Fruit fly (Drosophila melanogaster) whole organism, prepupa: ENCODE results near the gene mRpL27.
A peak's percentile ranks its signal among the peaks of the same experiment; 100 is the strongest.

Experiments
- Blimp-1 ChIP-seq: fragments of 200-800 bp; sonication (Bioruptor generic); optimal IDR thresholded peaks from 3 replicates; lab custom pipeline; 2017; ENCODE audit warnings: missing biosample characterization, missing genetic modification characterization, mild to moderate bottlenecking, moderate library complexity, missing genetic modification reagents
- CG10631 ChIP-seq: fragments of 200-800 bp; sonication (Bioruptor generic); optimal IDR thresholded peaks from 2 replicates; lab custom pipeline; 2016; ENCODE audit warnings: missing biosample characterization, missing genetic modification characterization
- CG10669 ChIP-seq: fragments of 200-800 bp; sonication (Bioruptor generic); optimal IDR thresholded peaks from 3 replicates; lab custom pipeline; 2018; ENCODE audit warnings: missing biosample characterization, mild to moderate bottlenecking, missing genetic modification characterization, moderate library complexity
- CG11294 ChIP-seq: fragments of 200-800 bp; sonication (Bioruptor generic); IDR thresholded peaks from 2 replicates; pipeline ENCODE4 v1.3.6; 2022; ENCODE audit warnings: missing biosample characterization, missing genetic modification characterization
- CG11762 ChIP-seq: fragments of 200-800 bp; sonication (Bioruptor generic); optimal IDR thresholded peaks from 3 replicates; lab custom pipeline; 2016; ENCODE audit warnings: missing biosample characterization, missing genetic modification characterization; ENCODE audit not compliant: insufficient read depth
- CG15336 ChIP-seq: fragments of 200-800 bp; sonication (Bioruptor generic); IDR thresholded peaks from 2 replicates; pipeline ENCODE4 v1.3.6; 2022; ENCODE audit warnings: missing biosample characterization, missing genetic modification characterization
- CG1621 ChIP-seq: fragments of 200-800 bp; sonication (Bioruptor generic); optimal IDR thresholded peaks from 3 replicates; lab custom pipeline; 2018; ENCODE audit warnings: missing biosample characterization, mild to moderate bottlenecking, missing genetic modification characterization
- CG16779 ChIP-seq: fragments of 200-800 bp; sonication (Bioruptor generic); optimal IDR thresholded peaks from 3 replicates; lab custom pipeline; 2017; ENCODE audit warnings: missing biosample characterization, mild to moderate bottlenecking, missing genetic modification characterization
- CG3032 ChIP-seq: fragments of 200-800 bp; optimal IDR thresholded peaks from 2 replicates; lab custom pipeline; 2019; ENCODE audit warnings: missing biosample characterization, mild to moderate bottlenecking, missing genetic modification characterization, moderate library complexity
- CG32006 ChIP-seq: fragments of 200-800 bp; sonication (Bioruptor generic); optimal IDR thresholded peaks from 3 replicates; lab custom pipeline; 2017; ENCODE audit warnings: missing biosample characterization, mild to moderate bottlenecking, missing genetic modification characterization
- CG34406 ChIP-seq: fragments of 200-800 bp; sonication (Bioruptor generic); optimal IDR thresholded peaks from 3 replicates; lab custom pipeline; 2016; ENCODE audit warnings: missing biosample characterization, missing genetic modification characterization
- CG3919 ChIP-seq: fragments of 200-800 bp; sonication (Bioruptor generic); optimal IDR thresholded peaks from 3 replicates; lab custom pipeline; 2016; ENCODE audit warnings: missing biosample characterization, missing genetic modification characterization
- CG6276 ChIP-seq: fragments of 200-800 bp; sonication (Bioruptor generic); optimal IDR thresholded peaks from 2 replicates; lab custom pipeline; 2017; ENCODE audit warnings: missing biosample characterization, mild to moderate bottlenecking, missing genetic modification characterization
- CG6792 ChIP-seq: fragments of 200-800 bp; sonication (Bioruptor generic); optimal IDR thresholded peaks from 3 replicates; lab custom pipeline; 2016; ENCODE audit warnings: missing biosample characterization, missing genetic modification characterization
- CG6808 ChIP-seq: fragments of 200-800 bp; sonication (Bioruptor generic); optimal IDR thresholded peaks from 3 replicates; lab custom pipeline; 2017; ENCODE audit warnings: missing biosample characterization, missing genetic modification characterization, mild to moderate bottlenecking, moderate library complexity, missing genetic modification reagents
- CG6854 ChIP-seq: fragments of 200-800 bp; sonication (Bioruptor generic); optimal IDR thresholded peaks from 2 replicates; lab custom pipeline; 2017; ENCODE audit warnings: missing biosample characterization, mild to moderate bottlenecking, missing genetic modification characterization
- Eip75B ChIP-seq: fragments of 200-800 bp; sonication (Bioruptor generic); optimal IDR thresholded peaks from 3 replicates; lab custom pipeline; 2016; ENCODE audit warnings: missing biosample characterization, missing genetic modification characterization
- Eip78C ChIP-seq: fragments of 200-800 bp; sonication (Bioruptor generic); peaks from one replicate; lab custom pipeline; 2016; ENCODE audit warnings: missing biosample characterization, missing genetic modification characterization
- Eip93F ChIP-seq: fragments of 200-800 bp; sonication (Bioruptor generic); optimal IDR thresholded peaks from 2 replicates; lab custom pipeline; 2016; ENCODE audit warnings: missing biosample characterization, mild to moderate bottlenecking, missing genetic modification characterization
- Ets21C ChIP-seq: fragments of 200-800 bp; sonication (Bioruptor generic); optimal IDR thresholded peaks from 3 replicates; lab custom pipeline; 2016; ENCODE audit warnings: missing biosample characterization, missing genetic modification characterization
- Gug ChIP-seq: fragments of 200-800 bp; sonication (Bioruptor generic); IDR thresholded peaks from 2 replicates; pipeline ENCODE4 v1.3.6; 2022; ENCODE audit warnings: missing biosample characterization, missing genetic modification characterization
- Lpt ChIP-seq: fragments of 200-800 bp; sonication (Bioruptor generic); optimal IDR thresholded peaks from 3 replicates; lab custom pipeline; 2016; ENCODE audit warnings: missing biosample characterization, missing genetic modification characterization
- OdsH ChIP-seq: fragments of 200-800 bp; sonication (Bioruptor generic); optimal IDR thresholded peaks from 3 replicates; lab custom pipeline; 2016; ENCODE audit warnings: missing biosample characterization, missing genetic modification characterization
- Sox14 ChIP-seq: fragments of 200-800 bp; sonication (Bioruptor generic); optimal IDR thresholded peaks from 3 replicates; lab custom pipeline; 2016; ENCODE audit warnings: missing biosample characterization, missing genetic modification characterization
- Sox15 ChIP-seq: fragments of 200-800 bp; sonication (Bioruptor generic); optimal IDR thresholded peaks from 3 replicates; lab custom pipeline; 2016; ENCODE audit warnings: missing biosample characterization, missing genetic modification characterization
- achi ChIP-seq: fragments of 200-800 bp; sonication (Bioruptor generic); optimal IDR thresholded peaks from 3 replicates; lab custom pipeline; 2016; ENCODE audit warnings: missing biosample characterization, missing genetic modification characterization
- acj6 ChIP-seq: fragments of 200-800 bp; sonication (Bioruptor generic); optimal IDR thresholded peaks from 3 replicates; lab custom pipeline; 2016; ENCODE audit warnings: missing biosample characterization, missing genetic modification characterization
- dac ChIP-seq: fragments of 200-800 bp; sonication (Bioruptor generic); optimal IDR thresholded peaks from 2 replicates; lab custom pipeline; 2017; ENCODE audit warnings: missing biosample characterization, mild to moderate bottlenecking, missing genetic modification characterization
- dsx ChIP-seq: fragments of 200-800 bp; optimal IDR thresholded peaks from 3 replicates; lab custom pipeline; 2019; ENCODE audit warnings: missing biosample characterization, mild to moderate bottlenecking, missing genetic modification characterization, moderate library complexity; ENCODE audit not compliant: poor library complexity, severe bottlenecking
- esn ChIP-seq: fragments of 200-800 bp; sonication (Bioruptor generic); optimal IDR thresholded peaks from 2 replicates; lab custom pipeline; 2016; ENCODE audit warnings: missing biosample characterization, mild to moderate bottlenecking, missing genetic modification characterization, moderate library complexity
- fd59A ChIP-seq: fragments of 200-800 bp; sonication (Bioruptor generic); optimal IDR thresholded peaks from 2 replicates; lab custom pipeline; 2017; ENCODE audit warnings: missing biosample characterization, mild to moderate bottlenecking, missing genetic modification characterization, missing genetic modification reagents
- fd85E ChIP-seq: fragments of 200-800 bp; sonication (Bioruptor generic); optimal IDR thresholded peaks from 3 replicates; lab custom pipeline; 2016; ENCODE audit warnings: missing biosample characterization, missing genetic modification characterization
- fkh ChIP-seq: fragments of 200-800 bp; sonication (Bioruptor generic); optimal IDR thresholded peaks from 3 replicates; lab custom pipeline; 2017; ENCODE audit warnings: missing biosample characterization, mild to moderate bottlenecking, missing genetic modification characterization, moderate library complexity
- lz ChIP-seq: fragments of 200-800 bp; sonication (Bioruptor generic); optimal IDR thresholded peaks from 3 replicates; lab custom pipeline; 2016; ENCODE audit warnings: missing biosample characterization, missing genetic modification characterization
- net ChIP-seq: fragments of 200-800 bp; sonication (Bioruptor generic); optimal IDR thresholded peaks from 3 replicates; lab custom pipeline; 2016; ENCODE audit warnings: missing biosample characterization, missing genetic modification characterization
- salr ChIP-seq, 2 experiments: fragments of 200-800 bp; sonication (Bioruptor generic); optimal IDR thresholded peaks; 3 replicates each; lab custom pipeline; 2016 to 2018; ENCODE audit warnings: missing biosample characterization in 2 of 2, missing genetic modification characterization in 2 of 2, mild to moderate bottlenecking in 1 of 2
- spab ChIP-seq: fragments of 200-800 bp; sonication (Bioruptor generic); optimal IDR thresholded peaks from 2 replicates; lab custom pipeline; 2017; ENCODE audit warnings: missing biosample characterization, mild to moderate bottlenecking, missing genetic modification characterization, missing genetic modification reagents
- ss ChIP-seq, 2 experiments: fragments of 200-800 bp; sonication (Bioruptor generic); optimal IDR thresholded peaks; 2 replicates in 1 of 2; 3 replicates in 1 of 2; lab custom pipeline; 2017 to 2018; ENCODE audit warnings: mild to moderate bottlenecking in 2 of 2, missing biosample characterization in 2 of 2, missing genetic modification characterization in 2 of 2, moderate library complexity in 1 of 2
- svp ChIP-seq: fragments of 200-800 bp; sonication (Bioruptor generic); peaks from one replicate; lab custom pipeline; 2016; ENCODE audit warnings: missing biosample characterization, missing genetic modification characterization
- vri ChIP-seq: fragments of 200-800 bp; sonication (Bioruptor generic); optimal IDR thresholded peaks from 3 replicates; lab custom pipeline; 2016; ENCODE audit warnings: missing biosample characterization, mild to moderate bottlenecking, missing genetic modification characterization

Gene mRpL27

DNA sequence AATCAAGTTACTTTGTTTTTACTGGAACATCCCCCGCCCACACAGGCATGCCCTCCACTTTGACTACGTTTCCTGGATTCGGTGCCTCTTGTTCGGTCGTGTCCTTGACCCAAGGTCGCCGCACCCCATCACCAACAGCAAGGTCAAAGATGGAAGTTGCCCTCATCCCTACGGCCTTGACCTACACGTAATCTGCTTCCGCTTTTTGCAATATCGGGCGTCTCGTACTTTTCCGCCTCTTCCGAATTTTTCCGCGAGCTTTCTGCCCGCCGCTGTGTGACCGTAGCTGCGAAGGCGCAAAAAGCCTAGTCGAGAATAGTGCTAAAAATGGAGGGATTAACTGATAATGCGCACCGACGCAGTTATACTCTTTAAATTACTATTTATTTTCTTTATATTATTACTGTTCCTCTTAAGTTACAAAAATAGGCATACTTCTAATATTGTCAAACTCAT is 2.9 kb downstream of the mRpL27 start, which contains the start of gene Gs1l (continued):
- TF ChIP-seq fkh (no peak), CG3032 (peak; percentile 6), Lpt (no peak), Eip93F (GFP tag; lab: Kevin White, UChicago) (no peak), esn (GFP tag; lab: Kevin White, UChicago) (peak; percentile 28), lz (GFP tag; lab: Kevin White, UChicago) (no peak), Gug (no peak), CG3919 (GFP tag; lab: Kevin White, UChicago) (no peak), CG10669 (GFP tag; lab: Kevin White, UChicago) (no peak), Eip75B (peak; percentile 12), dac (GFP tag; lab: Kevin White, UChicago) (no peak), Sox15 (GFP tag; lab: Kevin White, UChicago) (no peak), svp (GFP tag; lab: Kevin White, UChicago) (peak; percentile 89), Sox14 (peak; percentile 28), CG6792 (no peak), CG16779 (no peak), CG6854 (GFP tag; lab: Kevin White, UChicago) (peak; percentile 0), CG15336 (GFP tag; lab: Robert Waterston, UW) (0 out of 2 replicates have a peak, but pooled peaks have one; percentile 10)

DNA sequence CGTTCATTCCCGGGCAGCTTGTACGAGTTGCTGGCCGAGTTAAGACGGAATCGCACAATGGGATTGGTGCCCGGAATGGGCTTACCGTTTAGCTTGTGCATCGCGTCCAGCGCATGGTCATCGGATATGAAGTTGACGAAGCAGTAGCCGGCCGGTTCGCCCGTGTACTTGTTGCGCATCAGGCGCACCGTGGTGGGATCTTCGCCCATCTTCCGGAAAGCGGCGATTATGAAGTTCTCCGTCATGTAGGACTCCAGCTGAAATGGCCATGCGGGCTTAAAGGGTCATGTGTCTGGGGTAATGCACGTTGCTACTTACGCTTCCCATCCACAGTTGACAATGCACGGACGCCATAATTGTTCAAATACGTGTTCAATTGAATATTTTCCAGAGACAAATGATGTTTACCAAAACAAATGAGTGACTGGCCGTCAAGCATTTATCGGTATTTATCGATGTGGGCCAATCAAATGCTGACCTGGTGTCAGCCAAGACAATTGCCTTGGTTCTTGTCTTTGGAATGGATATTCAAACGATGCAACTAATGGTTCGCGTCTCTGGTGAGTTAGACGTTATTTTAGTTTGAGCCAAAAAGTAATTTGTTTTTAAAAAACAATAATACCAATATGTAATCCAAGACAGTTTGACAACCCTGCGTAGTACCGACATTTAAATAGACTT is 5.3 kb downstream of the mRpL27 start, which contains the start of the genes Secp43 and ND-B8:
Secp43 (minus strand) TSS at position 445 of the 681 bp plus-strand sequence.
ND-B8 (plus strand) TSS at position 618 of the 681 bp plus-strand sequence.
- TF ChIP-seq fkh (peak; percentile 77), Sox14 (peak; percentile 27), CG6808 (GFP tag; lab: Kevin White, UChicago) (peak; percentile 13), dsx (peak; percentile 36), svp (GFP tag; lab: Kevin White, UChicago) (peak; percentile 86), CG1621 (tag; lab: Kevin White, UChicago) (peak; percentile 32), fd85E (GFP tag; lab: Kevin White, UChicago) (no peak), CG11294 (GFP tag; lab: Robert Waterston, UW) (no peak), achi (GFP tag; lab: Kevin White, UChicago) (peak; percentile 29)

dm6 chr2L:4452798-4453197 is 6.6 kb downstream of the mRpL27 start, which contains the start of gene CG15439:
Gene CG15439, minus strand, starts transcription at chr2L:4453038.
- TF ChIP-seq fd85E (GFP tag; lab: Kevin White, UChicago) (no peak), ss (GFP tag; optimal IDR thresholded peaks at IDR 0.05; lab: Kevin White, UChicago) (no peak), spab (no peak), CG1621 (tag; lab: Kevin White, UChicago) (peak; percentile 21), CG11762 (GFP tag; lab: Kevin White, UChicago) (no peak), dsx (no peak), vri (GFP tag; lab: Kevin White, UChicago) (no peak)

- peak; percentile 97 for TF ChIP-seq OdsH
- peak; percentile 81 to 96 for TF ChIP-seq salr (GFP tag; optimal IDR thresholded peaks at IDR 0.05; lab: Kevin White, UChicago)
- TF ChIP-seq CG32006 (GFP tag; lab: Kevin White, UChicago), result peak; percentile 96
- TF ChIP-seq vri (GFP tag; lab: Kevin White, UChicago), result no peak
- TF ChIP-seq acj6, result peak; percentile 97
- TF ChIP-seq CG11762 (GFP tag; lab: Kevin White, UChicago), result peak; percentile 99
- TF ChIP-seq Blimp-1 (GFP tag; lab: Kevin White, UChicago), result peak; percentile 90
- TF ChIP-seq Eip78C (GFP tag; lab: Kevin White, UChicago), result peak; percentile 99
- TF ChIP-seq fd85E (GFP tag; lab: Kevin White, UChicago), result peak; percentile 97
- peak; percentile 84 for TF ChIP-seq fd59A (GFP tag; lab: Kevin White, UChicago)
- TF ChIP-seq lz (GFP tag; lab: Kevin White, UChicago), result peak; percentile 94
- TF ChIP-seq CG1621 (tag; lab: Kevin White, UChicago), result peak; percentile 85
- peak; percentile 97 for TF ChIP-seq net (GFP tag; lab: Kevin White, UChicago)
- peak; percentile 84 for TF ChIP-seq Ets21C (GFP tag; lab: Kevin White, UChicago)
- TF ChIP-seq achi (GFP tag; lab: Kevin White, UChicago), result peak; percentile 97
- TF ChIP-seq esn (GFP tag; lab: Kevin White, UChicago), result peak; percentile 98
- peak; percentile 81 for TF ChIP-seq dac (GFP tag; lab: Kevin White, UChicago)
- no peak for TF ChIP-seq Eip93F (GFP tag; lab: Kevin White, UChicago)
- peak; percentile 98 for TF ChIP-seq CG3032
- TF ChIP-seq CG34406 (GFP tag; lab: Kevin White, UChicago), result peak; percentile 98
- peak; percentile 98 for TF ChIP-seq CG6276 (GFP tag; lab: Kevin White, UChicago)
- peak; percentile 96 for TF ChIP-seq CG6854 (GFP tag; lab: Kevin White, UChicago)
- peak; percentile 93 for TF ChIP-seq Sox15 (GFP tag; lab: Kevin White, UChicago)
- peak; percentile 97 for TF ChIP-seq CG3919 (GFP tag; lab: Kevin White, UChicago)
- TF ChIP-seq CG10631 (GFP tag; lab: Kevin White, UChicago), result peak; percentile 97
- peak; percentile 94 for TF ChIP-seq CG6792
- TF ChIP-seq CG15336 (GFP tag; lab: Robert Waterston, UW), result peak; percentile 99
- TF ChIP-seq fkh, result peak; percentile 76
Measured at dm6 chr2L:4448582-4449016, 10.8 kb downstream of the mRpL27 start, which contains the start of gene MFS18. Gene MFS18, minus strand, starts transcription at chr2L:4448635.
